Fruit fly (Drosophila melanogaster) whole organism, pupa: Measurements from ENCODE around the gene Cpr65Av.

Experiments used
- CG10348 ChIP-seq: fragments of 200-800 bp; sonication (Bioruptor generic); IDR thresholded peaks from 2 replicates; pipeline ENCODE4 v1.3.6; 2022; ENCODE audit warnings: missing biosample characterization, missing genetic modification characterization
- CG12605 ChIP-seq: fragments of 200-800 bp; sonication (Bioruptor generic); IDR thresholded peaks from 2 replicates; pipeline ENCODE4 v1.3.6; 2022; ENCODE audit warnings: missing biosample characterization, missing genetic modification characterization
- CG13204 ChIP-seq: fragments of 200-800 bp; sonication (Bioruptor generic); optimal IDR thresholded peaks from 2 replicates; lab custom pipeline; 2018; ENCODE audit warnings: missing biosample characterization, mild to moderate bottlenecking, missing genetic modification characterization, moderate library complexity
- CG14655 ChIP-seq: fragments of 200-800 bp; sonication (Bioruptor generic); optimal IDR thresholded peaks from 3 replicates; lab custom pipeline; 2017; ENCODE audit warnings: mild to moderate bottlenecking, missing biosample characterization, missing genetic modification reagents, missing genetic modification characterization
- CG15710 ChIP-seq: fragments of 200-800 bp; sonication (Bioruptor generic); optimal IDR thresholded peaks from 2 replicates; lab custom pipeline; 2018; ENCODE audit warnings: missing biosample characterization, mild to moderate bottlenecking, missing genetic modification characterization, moderate library complexity
- CG17806 ChIP-seq: fragments of 200-800 bp; sonication (Bioruptor generic); optimal IDR thresholded peaks from 2 replicates; lab custom pipeline; 2018; ENCODE audit warnings: missing biosample characterization, mild to moderate bottlenecking, missing genetic modification characterization, moderate library complexity
- CG32121 ChIP-seq: fragments of 200-800 bp; sonication (Bioruptor generic); IDR thresholded peaks from 2 replicates; pipeline ENCODE4 v1.3.6; 2022; ENCODE audit warnings: missing biosample characterization, missing genetic modification characterization
- CG34367 ChIP-seq: fragments of 200-800 bp; sonication (Bioruptor generic); optimal IDR thresholded peaks from 2 replicates; lab custom pipeline; 2018; ENCODE audit warnings: missing biosample characterization, mild to moderate bottlenecking, missing genetic modification characterization
- CG4496 ChIP-seq: fragments of 200-800 bp; sonication (Bioruptor generic); IDR thresholded peaks from 3 replicates; pipeline ENCODE4 v1.3.6; 2022; ENCODE audit warnings: missing biosample characterization, missing genetic modification characterization
- CG8159 ChIP-seq: fragments of 200-800 bp; sonication (Bioruptor generic); optimal IDR thresholded peaks from 3 replicates; lab custom pipeline; 2018; ENCODE audit warnings: missing biosample characterization, mild to moderate bottlenecking, missing genetic modification characterization, moderate library complexity
- CG8301 ChIP-seq: fragments of 200-800 bp; sonication (Bioruptor generic); optimal IDR thresholded peaks from 2 replicates; lab custom pipeline; 2018; ENCODE audit warnings: missing biosample characterization, mild to moderate bottlenecking, missing genetic modification characterization
- CG9948 ChIP-seq: fragments of 200-800 bp; sonication (Bioruptor generic); optimal IDR thresholded peaks from 2 replicates; lab custom pipeline; 2018; ENCODE audit warnings: missing biosample characterization, mild to moderate bottlenecking, missing genetic modification characterization, moderate library complexity
- D1 ChIP-seq: fragments of 200-800 bp; sonication (Bioruptor generic); optimal IDR thresholded peaks from 2 replicates; lab custom pipeline; 2018; ENCODE audit warnings: missing biosample characterization, mild to moderate bottlenecking, missing genetic modification characterization, moderate library complexity
- EcR ChIP-seq: fragments of 200-800 bp; sonication (Bioruptor generic); optimal IDR thresholded peaks from 3 replicates; lab custom pipeline; 2019; ENCODE audit warnings: missing biosample characterization, missing genetic modification characterization, mild to moderate bottlenecking, moderate library complexity, missing genetic modification reagents
- Ets98B ChIP-seq: fragments of 200-800 bp; sonication (Bioruptor generic); IDR thresholded peaks from 2 replicates; pipeline ENCODE4 v1.3.6; 2022; ENCODE audit warnings: missing biosample characterization, missing genetic modification characterization
- Pif1A ChIP-seq: fragments of 200-800 bp; sonication (Bioruptor generic); optimal IDR thresholded peaks from 3 replicates; lab custom pipeline; 2016; ENCODE audit warnings: missing biosample characterization, missing genetic modification characterization
- Pif1B ChIP-seq: fragments of 200-800 bp; sonication (Bioruptor generic); optimal IDR thresholded peaks from 3 replicates; lab custom pipeline; 2016; ENCODE audit warnings: missing biosample characterization, missing genetic modification characterization
- Snoo ChIP-seq: fragments of 200-800 bp; sonication (Bioruptor generic); optimal IDR thresholded peaks from 3 replicates; lab custom pipeline; 2017; ENCODE audit warnings: missing biosample characterization, mild to moderate bottlenecking, missing genetic modification characterization, inconsistent platforms
- fd96Ca ChIP-seq: fragments of 200-800 bp; sonication (Bioruptor generic); IDR thresholded peaks from 3 replicates; pipeline ENCODE4 v1.3.6; 2022; ENCODE audit warnings: missing biosample characterization, missing genetic modification characterization
- gl ChIP-seq: fragments of 200-800 bp; sonication (Bioruptor generic); optimal IDR thresholded peaks from 2 replicates; lab custom pipeline; 2018; ENCODE audit warnings: missing biosample characterization, mild to moderate bottlenecking, missing genetic modification characterization
- rn ChIP-seq: fragments of 200-800 bp; sonication (Bioruptor generic); IDR thresholded peaks from 2 replicates; pipeline ENCODE4 v1.3.6; 2022; ENCODE audit warnings: missing biosample characterization, missing genetic modification characterization

The Cpr65Av gene

dm6 chr3L:6097270-6097669, 42.5 kb downstream of the Cpr65Av start, which contains the start of gene Ets65A:
Ets65A (plus strand) TSS chr3L:6097617.
- TF ChIP-seq gl (tag; lab: Kevin White, UChicago), result no peak
- TF ChIP-seq CG10348, result no peak
- no peak for TF ChIP-seq Pif1A (GFP tag; lab: Kevin White, UChicago)
- TF ChIP-seq CG32121 (GFP tag; lab: Robert Waterston, UW), result no peak
- no peak for TF ChIP-seq CG34367 (tag; lab: Kevin White, UChicago)

dm6 chr3L:6094697-6095096, 45.1 kb downstream of the Cpr65Av start, which contains the start of the genes CG10467 and loj:
CG10467 (minus strand) TSS chr3L:6094747.
loj (plus strand) TSS chr3L:6094987.
- TF ChIP-seq CG8301 (tag; lab: Kevin White, UChicago) (peak; percentile 82), fd96Ca (GFP tag; lab: Robert Waterston, UW) (peak; percentile 87), CG32121 (GFP tag; lab: Robert Waterston, UW) (peak; percentile 86), gl (tag; lab: Kevin White, UChicago) (peak; percentile 37), Ets98B (GFP tag; lab: Robert Waterston, UW) (peak; percentile 88), Snoo (tag; lab: Kevin White, UChicago) (peak; percentile 86), CG4496 (peak; percentile 96), rn (GFP tag; lab: Robert Waterston, UW) (peak; percentile 95), CG15710 (peak; percentile 88), EcR (GFP tag; lab: Kevin White, UChicago) (no peak), Pif1B (GFP tag; lab: Kevin White, UChicago) (peak; percentile 72), CG34367 (tag; lab: Kevin White, UChicago) (peak; percentile 85), CG8159 (tag; lab: Kevin White, UChicago) (peak; percentile 91), CG10348 (peak; percentile 87), CG14655 (GFP tag; lab: Kevin White, UChicago) (peak; percentile 88), D1 (tag; lab: Kevin White, UChicago) (peak; percentile 78), CG9948 (peak; percentile 94), CG13204 (GFP tag; lab: Kevin White, UChicago) (no peak), Pif1A (GFP tag; lab: Kevin White, UChicago) (peak; percentile 74), CG12605 (GFP tag; lab: Robert Waterston, UW) (peak; percentile 81), CG17806 (tag; lab: Kevin White, UChicago) (peak; percentile 94)

dm6 chr3L:6093213-6093612, 46.6 kb downstream of the Cpr65Av start, which contains the start of gene CG10469:
CG10469 (minus strand) TSS chr3L:6093313.
- TF ChIP-seq CG9948 (no peak), Pif1B (GFP tag; lab: Kevin White, UChicago) (no peak), CG4496 (no peak), fd96Ca (GFP tag; lab: Robert Waterston, UW) (no peak)
- TF ChIP-seq, all 21 proteins: peak for 0
